Worm (Caenorhabditis elegans) whole organism, L4 larva: ENCODE measurements around the gene F28H6.4.
A peak's percentile ranks its signal among the peaks of the same experiment; 100 is the strongest.

Source experiments
- F44E2.7 ChIP-seq: fragments of 200-800 bp; sonication (Bioruptor generic); IDR thresholded peaks from 2 replicates; pipeline ENCODE4 v2.1.2; 2022; ENCODE audit warnings: missing genetic modification characterization, missing compliant biosample characterization
- F49E8.2 ChIP-seq: sonication (generic microtip); optimal IDR thresholded peaks from 2 replicates; lab custom pipeline; 2016; ENCODE audit warnings: missing compliant biosample characterization, mild to moderate bottlenecking, missing genetic modification characterization, borderline replicate concordance
- T20F7.1 ChIP-seq: fragments of 200-800 bp; sonication (Bioruptor generic); optimal IDR thresholded peaks from 2 replicates; lab custom pipeline; 2018; ENCODE audit warnings: mild to moderate bottlenecking, missing genetic modification characterization, missing compliant biosample characterization
- T26A8.4 ChIP-seq: fragments of 200-800 bp; sonication (Bioruptor generic); IDR thresholded peaks from 2 replicates; pipeline ENCODE4 v1.3.6; 2022; ENCODE audit warnings: missing genetic modification characterization, missing compliant biosample characterization
- Y75B8A.6 ChIP-seq: fragments of 200-800 bp; sonication (Bioruptor generic); IDR thresholded peaks from 2 replicates; pipeline ENCODE4 v1.3.6; 2022; ENCODE audit warnings: missing genetic modification reagents, missing genetic modification characterization, missing compliant biosample characterization
- aha-1 ChIP-seq: fragments of 150-350 bp; peaks from one replicate; lab custom pipeline; 2014; ENCODE audit warnings: missing biosample characterization, missing genetic modification characterization
- aly-2 ChIP-seq: sonication (generic microtip); optimal IDR thresholded peaks from 2 replicates; lab custom pipeline; 2018; ENCODE audit warnings: missing biosample characterization, missing genetic modification characterization
- attf-4 ChIP-seq: sonication (generic microtip); optimal IDR thresholded peaks from 3 replicates; lab custom pipeline; 2017; ENCODE audit warnings: missing biosample characterization, missing genetic modification characterization
- ceh-20 ChIP-seq: fragments of 200-800 bp; sonication (Bioruptor generic); IDR thresholded peaks from 2 replicates; pipeline ENCODE4 v1.3.6; 2022; ENCODE audit warnings: missing genetic modification reagents, missing genetic modification characterization, missing compliant biosample characterization
- cey-2 ChIP-seq: sonication (generic microtip); optimal IDR thresholded peaks from 3 replicates; lab custom pipeline; 2017; ENCODE audit warnings: missing genetic modification characterization, mild to moderate bottlenecking, missing compliant biosample characterization, antibody characterized with exemption, borderline replicate concordance; ENCODE audit not compliant: insufficient read depth
- ctbp-1 ChIP-seq: fragments of 200-800 bp; sonication (Bioruptor generic); IDR thresholded peaks from 2 replicates; pipeline ENCODE4 v1.3.6; 2022; ENCODE audit warnings: missing genetic modification reagents, missing genetic modification characterization, missing compliant biosample characterization
- daf-12 ChIP-seq: fragments of 150-350 bp; optimal IDR thresholded peaks from 2 replicates; lab custom pipeline; 2014; ENCODE audit warnings: missing biosample characterization, missing genetic modification reagents, missing genetic modification characterization
- daf-16 ChIP-seq, 3 experiments: sonication (generic microtip); optimal IDR thresholded peaks; 2 replicates each; lab custom pipeline; 2016 to 2017; ENCODE audit warnings: missing genetic modification characterization in 3 of 3, missing genetic modification reagents in 3 of 3, mild to moderate bottlenecking in 2 of 3, missing compliant biosample characterization in 2 of 3, missing biosample characterization in 1 of 3, moderate library complexity in 1 of 3
- daf-19 ChIP-seq: fragments of 200-800 bp; sonication (Bioruptor generic); conservative IDR thresholded peaks from 2 replicates; pipeline ENCODE4 v1.3.6; 2022; ENCODE audit warnings: missing genetic modification characterization, missing compliant biosample characterization
- dmd-8 ChIP-seq: fragments of 200-800 bp; sonication (Bioruptor generic); IDR thresholded peaks from 2 replicates; pipeline ENCODE4 v1.3.6; 2022; ENCODE audit warnings: missing genetic modification characterization, missing compliant biosample characterization
- dpl-1 ChIP-seq: fragments of 150-350 bp; optimal IDR thresholded peaks from 2 replicates; lab custom pipeline; 2014; ENCODE audit warnings: missing biosample characterization, missing genetic modification reagents, missing genetic modification characterization
- duxl-1 ChIP-seq: sonication (generic microtip); optimal IDR thresholded peaks from 2 replicates; lab custom pipeline; 2016; ENCODE audit warnings: mild to moderate bottlenecking, missing genetic modification characterization, moderate library complexity, missing compliant biosample characterization; ENCODE audit not compliant: poor library complexity
- hlh-30 ChIP-seq: sonication (generic microtip); optimal IDR thresholded peaks from 2 replicates; lab custom pipeline; 2017; ENCODE audit warnings: antibody characterized with exemption, mild to moderate bottlenecking, missing genetic modification characterization, missing compliant biosample characterization; ENCODE audit not compliant: insufficient read depth
- hmg-1.1 ChIP-seq: fragments of 200-800 bp; sonication (Bioruptor generic); IDR thresholded peaks from 2 replicates; pipeline ENCODE4 v1.3.6; 2022; ENCODE audit warnings: missing genetic modification reagents, missing genetic modification characterization, missing compliant biosample characterization
- lin-13 ChIP-seq: fragments of 150-350 bp; optimal IDR thresholded peaks from 2 replicates; lab custom pipeline; 2014; ENCODE audit warnings: missing biosample characterization, missing genetic modification reagents, missing genetic modification characterization
- lin-38 ChIP-seq: fragments of 200-800 bp; sonication (Bioruptor generic); IDR thresholded peaks from 2 replicates; pipeline ENCODE4 v1.3.6; 2022; ENCODE audit warnings: missing genetic modification reagents, missing genetic modification characterization, missing compliant biosample characterization
- lin-39 ChIP-seq: fragments of 150-350 bp; optimal IDR thresholded peaks from 2 replicates; lab custom pipeline; 2014; ENCODE audit warnings: missing biosample characterization, missing genetic modification reagents, missing genetic modification characterization
- lir-3 ChIP-seq: sonication (generic microtip); optimal IDR thresholded peaks from 2 replicates; lab custom pipeline; 2016; ENCODE audit warnings: mild to moderate bottlenecking, missing genetic modification characterization, missing compliant biosample characterization
- madf-5 ChIP-seq, 2 experiments: fragments of 200-800 bp; sonication (Bioruptor generic); IDR thresholded peaks; 2 replicates each; pipeline ENCODE4 v1.3.6; 2022; ENCODE audit warnings: missing compliant biosample characterization in 2 of 2, missing genetic modification characterization in 2 of 2
- mep-1 ChIP-seq: fragments of 150-350 bp; sonication (generic microtip); optimal IDR thresholded peaks from 3 replicates; lab custom pipeline; 2014; ENCODE audit warnings: missing biosample characterization, missing genetic modification characterization
- mxl-2 ChIP-seq: fragments of 200-800 bp; sonication (Bioruptor generic); conservative IDR thresholded peaks from 2 replicates; pipeline ENCODE4 v1.3.6; 2022; ENCODE audit warnings: missing genetic modification reagents, missing genetic modification characterization, missing compliant biosample characterization
- nhr-111 ChIP-seq: fragments of 200-800 bp; sonication (Bioruptor generic); optimal IDR thresholded peaks from 2 replicates; lab custom pipeline; 2018; ENCODE audit warnings: mild to moderate bottlenecking, missing genetic modification characterization, missing compliant biosample characterization
- nhr-42 ChIP-seq: fragments of 200-800 bp; sonication (Bioruptor generic); IDR thresholded peaks from 2 replicates; pipeline ENCODE4 v1.3.6; 2022; ENCODE audit warnings: missing genetic modification characterization, missing compliant biosample characterization
- nhr-48 ChIP-seq: sonication (generic microtip); optimal IDR thresholded peaks from 2 replicates; lab custom pipeline; 2016; ENCODE audit warnings: mild to moderate bottlenecking, missing genetic modification characterization, missing compliant biosample characterization
- pha-4 ChIP-seq, 2 experiments: fragments of 150-350 bp in 1 of 2; fragments of 200-800 bp in 1 of 2; sonication (Bioruptor generic) in 1 of 2; IDR thresholded peaks in 1 of 2; optimal IDR thresholded peaks in 1 of 2; 2 replicates each; pipeline versions ENCODE4 v1.3.6 to Lab custom; 2014 to 2022; ENCODE audit warnings: missing genetic modification characterization in 2 of 2, missing genetic modification reagents in 2 of 2, missing biosample characterization in 1 of 2, missing compliant biosample characterization in 1 of 2
- php-3 ChIP-seq: fragments of 200-800 bp; sonication (Bioruptor generic); IDR thresholded peaks from 2 replicates; pipeline ENCODE4 v1.3.6; 2022; ENCODE audit warnings: missing genetic modification reagents, missing genetic modification characterization, missing compliant biosample characterization
- pqm-1 ChIP-seq: sonication (generic microtip); optimal IDR thresholded peaks from 2 replicates; lab custom pipeline; 2017; ENCODE audit warnings: missing biosample characterization, missing genetic modification characterization
- rbr-2 ChIP-seq: sonication (generic microtip); optimal IDR thresholded peaks from 2 replicates; lab custom pipeline; 2016; ENCODE audit warnings: missing genotype, missing genetic modification characterization, missing compliant biosample characterization
- saeg-2 ChIP-seq: fragments of 200-800 bp; sonication (Bioruptor generic); IDR thresholded peaks from 2 replicates; pipeline ENCODE4 v1.3.6; 2022; ENCODE audit warnings: missing genetic modification reagents, missing genetic modification characterization, missing compliant biosample characterization
- sdz-12 ChIP-seq: fragments of 200-800 bp; sonication (Bioruptor generic); optimal IDR thresholded peaks from 2 replicates; lab custom pipeline; 2018; ENCODE audit warnings: mild to moderate bottlenecking, missing genetic modification characterization, missing compliant biosample characterization
- tag-97 ChIP-seq: fragments of 200-800 bp; sonication (Bioruptor generic); IDR thresholded peaks from 2 replicates; pipeline ENCODE4 v1.3.6; 2022; ENCODE audit warnings: missing genetic modification characterization, missing compliant biosample characterization
- unc-39 ChIP-seq: sonication (generic microtip); optimal IDR thresholded peaks from 2 replicates; lab custom pipeline; 2017; ENCODE audit warnings: missing biosample characterization, missing genetic modification characterization
- unc-62 ChIP-seq, 3 experiments: fragments of 150-350 bp in 1 of 3; sonication (generic microtip); optimal IDR thresholded peaks in 2 of 3; peaks in 1 of 3; 1 replicate in 1 of 3; 2 replicates in 2 of 3; lab custom pipeline; 2014 to 2017; ENCODE audit warnings: missing biosample characterization in 3 of 3, missing genetic modification characterization in 3 of 3, missing genetic modification reagents in 3 of 3, missing genotype in 1 of 3
- vab-7 ChIP-seq: fragments of 200-800 bp; sonication (Bioruptor generic); IDR thresholded peaks from 2 replicates; pipeline ENCODE4 v1.3.6; 2022; ENCODE audit warnings: missing genetic modification reagents, missing genetic modification characterization, missing compliant biosample characterization
- zip-2 ChIP-seq: fragments of 150-350 bp; optimal IDR thresholded peaks from 2 replicates; lab custom pipeline; 2014; ENCODE audit warnings: missing biosample characterization, missing genetic modification characterization
- ztf-11 ChIP-seq: fragments of 150-350 bp; optimal IDR thresholded peaks from 2 replicates; lab custom pipeline; 2014; ENCODE audit warnings: missing biosample characterization, missing genetic modification characterization

The F28H6.4 gene

ce11 chrX:14085208-14085607, 42.5 kb upstream of the F28H6.4 start, which contains the start of gene F16B12.1 (continued):
- TF ChIP-seq Y75B8A.6 (GFP tag; lab: Robert Waterston, UW) (no peak), duxl-1 (tag; lab: Kevin White, UChicago) (no peak), attf-4 (no peak), nhr-48 (no peak)

DNA sequence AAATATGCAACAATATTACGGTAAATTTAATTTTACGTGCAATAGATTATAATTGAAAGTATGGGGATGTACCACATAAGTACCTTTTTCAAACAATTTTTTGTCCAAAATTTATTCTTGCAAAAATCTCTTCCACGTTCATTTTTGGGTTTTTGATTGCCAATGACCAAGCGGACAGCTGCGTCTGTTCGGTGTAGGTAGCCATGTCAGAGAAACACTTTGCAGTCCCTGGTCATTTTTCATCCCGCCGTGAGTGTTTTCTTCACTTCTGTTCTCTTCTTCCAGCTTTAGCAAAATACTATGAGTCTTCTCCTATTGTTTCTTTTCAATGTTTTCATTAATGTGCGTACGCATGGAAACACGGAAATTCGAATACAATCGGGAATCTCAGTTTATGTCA, 37.6 kb upstream of the F28H6.4 start, which contains the start of gene dsl-4:
Gene dsl-4, plus strand, starts transcription at position 301 of the 400 bp plus-strand sequence.
- TF ChIP-seq nhr-111 (GFP tag; lab: Kevin White, UChicago), result no peak

DNA sequence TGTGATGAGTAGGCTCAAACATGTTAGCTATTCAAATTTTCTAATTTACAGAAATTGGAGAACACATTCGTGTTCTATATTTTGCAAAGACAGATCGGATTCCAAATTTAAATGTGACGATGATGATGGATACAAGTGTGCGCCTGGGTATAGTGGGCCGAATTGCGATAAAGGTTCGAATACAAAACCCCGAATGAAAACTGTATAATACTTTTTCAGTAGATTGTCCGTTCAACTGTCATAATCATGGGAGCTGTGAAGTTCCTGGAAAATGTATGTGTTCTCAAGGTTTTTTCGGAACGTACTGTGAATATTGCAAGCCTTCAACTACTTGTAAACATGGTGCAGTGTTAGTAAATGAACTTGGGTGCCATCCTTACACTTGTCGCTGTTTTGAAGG, 36.7 kb upstream of the F28H6.4 start:
- TF ChIP-seq T26A8.4, result no peak
- no peak for TF ChIP-seq lin-39
- no peak for TF ChIP-seq cey-2 (tag; lab: Kevin White, UChicago)
- TF ChIP-seq unc-62 (GFP tag; optimal IDR thresholded peaks at IDR 0.05 in 1 of 2; lab: Kevin White, UChicago), result peak in 1 of 2 experiments; percentile 84
- TF ChIP-seq unc-62 (tag; optimal IDR thresholded peaks at IDR 0.05; lab: Kevin White, UChicago), result no peak
- no peak for TF ChIP-seq dpl-1 (GFP tag; lab: Kevin White, UChicago)
- TF ChIP-seq, all 104 proteins: peak for 1

DNA sequence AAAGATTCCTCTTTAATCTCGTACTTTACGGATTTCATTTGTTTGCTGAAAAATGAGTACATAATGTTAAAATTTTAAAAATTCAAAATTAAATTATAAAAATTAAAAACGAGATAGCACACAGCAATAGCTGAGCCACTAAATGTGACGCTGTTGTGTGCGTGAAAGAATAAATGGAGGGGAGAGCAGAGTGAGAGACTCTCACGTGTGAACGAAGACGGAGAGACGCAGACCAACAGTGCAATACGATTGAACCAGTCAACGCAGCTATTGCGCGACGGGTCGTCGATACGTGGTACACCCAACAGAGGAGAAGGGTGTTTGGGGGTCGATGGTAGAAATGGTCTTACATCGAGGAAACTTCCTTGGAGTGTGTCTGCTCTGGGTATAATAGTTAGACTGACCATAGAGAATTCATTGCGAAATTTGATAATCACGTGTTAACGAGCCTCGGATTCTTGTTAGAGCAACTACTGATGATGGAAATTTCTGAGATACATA, 29.0 kb upstream of the F28H6.4 start, which contains the start of gene F16B12.4:
Gene F16B12.4, minus strand, starts transcription at position 51 of the 501 bp plus-strand sequence.
- TF ChIP-seq aha-1 (tag; lab: Kevin White, UChicago) (peak; percentile 96), ztf-11 (no peak), php-3 (GFP tag; lab: Robert Waterston, UW) (no peak), ctbp-1 (GFP tag; lab: Robert Waterston, UW) (no peak), dpl-1 (GFP tag; lab: Kevin White, UChicago) (no peak), hmg-1.1 (GFP tag; lab: Robert Waterston, UW) (peak; percentile 53), dmd-8 (peak; percentile 52; the same call in 1 of the 2 replicates), daf-19 (GFP tag; lab: Robert Waterston, UW) (no peak), hlh-30 (peak; percentile 66)

ce11 chrX:14101986-14102385, 25.7 kb upstream of the F28H6.4 start, which contains the start of gene F16B12.6:
F16B12.6 (plus strand) TSS chrX:14102316.
- TF ChIP-seq aly-2 (tag; lab: Kevin White, UChicago) (no peak), nhr-111 (GFP tag; lab: Kevin White, UChicago) (no peak), pha-4 (GFP tag; IDR thresholded peaks at IDR 0.05; lab: Robert Waterston, UW) (no peak), pha-4 (tag; optimal IDR thresholded peaks at IDR 0.05; lab: Kevin White, UChicago) (no peak), T20F7.1 (no peak), daf-12 (tag; lab: Kevin White, UChicago) (no peak), F49E8.2 (tag; lab: Kevin White, UChicago) (no peak), ceh-20 (GFP tag; lab: Robert Waterston, UW) (0 out of 2 replicates have a peak, but pooled peaks have one; percentile 52), lin-38 (GFP tag; lab: Robert Waterston, UW) (peak; percentile 91), zip-2 (tag; lab: Kevin White, UChicago) (no peak), rbr-2 (peak; percentile 79), duxl-1 (tag; lab: Kevin White, UChicago) (no peak), F44E2.7 (GFP tag; lab: Robert Waterston, UW) (no peak), pqm-1 (tag; lab: Kevin White, UChicago) (no peak), unc-39 (no peak), cey-2 (tag; lab: Kevin White, UChicago) (no peak), vab-7 (no peak), saeg-2 (no peak), daf-16 (GFP tag; optimal IDR thresholded peaks at IDR 0.05; lab: Kevin White, UChicago) (no peak), daf-16 (tag; optimal IDR thresholded peaks at IDR 0.05; lab: Kevin White, UChicago) (peak; percentile 66), sdz-12 (GFP tag; lab: Kevin White, UChicago) (no peak), tag-97 (GFP tag; lab: Robert Waterston, UW) (no peak), lin-13 (GFP tag; lab: Kevin White, UChicago) (peak; percentile 80), Y75B8A.6 (GFP tag; lab: Robert Waterston, UW) (no peak), lir-3 (tag; lab: Kevin White, UChicago) (no peak), madf-5 (GFP tag; IDR thresholded peaks at IDR 0.05; lab: Robert Waterston, UW) (no peak), mep-1 (tag; lab: Kevin White, UChicago) (peak; percentile 85), hmg-1.1 (GFP tag; lab: Robert Waterston, UW) (peak; percentile 83), mxl-2 (GFP tag; lab: Robert Waterston, UW) (no peak), nhr-42 (peak; percentile 11; the same call in 1 of the 2 replicates)
